Fruit fly (Drosophila melanogaster) whole organism, embryonic: ENCODE results near the gene Fign.

Experiments used
- Antp ChIP-seq: fragments of 200-800 bp; sonication (Bioruptor generic); optimal IDR thresholded peaks from 3 replicates; lab custom pipeline; 2016; ENCODE audit warnings: missing biosample characterization, missing genetic modification characterization
- B-H2 ChIP-seq: fragments of 200-800 bp; sonication (Bioruptor generic); optimal IDR thresholded peaks from 2 replicates; lab custom pipeline; 2018; ENCODE audit warnings: missing biosample characterization, mild to moderate bottlenecking, missing genetic modification characterization
- CG10147 ChIP-seq: fragments of 200-800 bp; sonication (Bioruptor generic); optimal IDR thresholded peaks from 2 replicates; lab custom pipeline; 2019; ENCODE audit warnings: missing biosample characterization, mild to moderate bottlenecking, missing genetic modification characterization, moderate library complexity
- CG1024 ChIP-seq: fragments of 200-800 bp; sonication (Bioruptor generic); IDR thresholded peaks from 2 replicates; pipeline ENCODE4 v1.3.6; 2022; ENCODE audit warnings: missing biosample characterization, missing genetic modification characterization
- CG11093 ChIP-seq: fragments of 200-800 bp; sonication (Bioruptor generic); IDR thresholded peaks from 3 replicates; pipeline ENCODE4 v1.3.6; 2022; ENCODE audit warnings: missing biosample characterization, missing genetic modification characterization
- CG11456 ChIP-seq: fragments of 200-800 bp; sonication (Bioruptor generic); IDR thresholded peaks from 3 replicates; pipeline ENCODE4 v1.3.6; 2022; ENCODE audit warnings: missing biosample characterization, missing genetic modification characterization
- CG12299 ChIP-seq: fragments of 200-800 bp; sonication (Bioruptor generic); optimal IDR thresholded peaks from 2 replicates; lab custom pipeline; 2018; ENCODE audit warnings: missing biosample characterization, mild to moderate bottlenecking, missing genetic modification characterization
- CG12391 ChIP-seq: fragments of 200-800 bp; sonication (Bioruptor generic); optimal IDR thresholded peaks from 3 replicates; lab custom pipeline; 2018; ENCODE audit warnings: missing biosample characterization, mild to moderate bottlenecking, missing genetic modification characterization, moderate library complexity
- CG14441 ChIP-seq: fragments of 200-800 bp; sonication (Bioruptor generic); IDR thresholded peaks from 2 replicates; pipeline ENCODE4 v1.3.6; 2022; ENCODE audit warnings: missing biosample characterization, missing genetic modification characterization
- CG15269 ChIP-seq: fragments of 200-800 bp; sonication (Bioruptor generic); optimal IDR thresholded peaks from 2 replicates; lab custom pipeline; 2018; ENCODE audit warnings: missing biosample characterization, mild to moderate bottlenecking, missing genetic modification characterization, moderate library complexity
- CG1647 ChIP-seq: fragments of 200-800 bp; sonication (Bioruptor generic); optimal IDR thresholded peaks from 3 replicates; lab custom pipeline; 2016; ENCODE audit warnings: missing biosample characterization, missing genetic modification characterization
- CG16779 ChIP-seq: fragments of 200-800 bp; sonication (Bioruptor generic); IDR thresholded peaks from 2 replicates; pipeline ENCODE4 v1.3.6; 2022; ENCODE audit warnings: missing biosample characterization, missing genetic modification characterization
- CG17568 ChIP-seq: fragments of 200-800 bp; sonication (Bioruptor generic); optimal IDR thresholded peaks from 2 replicates; lab custom pipeline; 2018; ENCODE audit warnings: missing biosample characterization, mild to moderate bottlenecking, missing genetic modification characterization, moderate library complexity
- CG17612 ChIP-seq: fragments of 200-800 bp; sonication (Bioruptor generic); IDR thresholded peaks from 2 replicates; pipeline ENCODE4 v1.3.6; 2022; ENCODE audit warnings: missing biosample characterization, missing genetic modification characterization
- CG18262 ChIP-seq: fragments of 200-800 bp; optimal IDR thresholded peaks from 3 replicates; lab custom pipeline; 2019; ENCODE audit warnings: missing biosample characterization, mild to moderate bottlenecking, missing genetic modification characterization, moderate library complexity
- CG31388 ChIP-seq: fragments of 200-800 bp; sonication (Bioruptor generic); optimal IDR thresholded peaks from 2 replicates; lab custom pipeline; 2016; ENCODE audit warnings: missing biosample characterization, missing genetic modification characterization
- CG32767 ChIP-seq: fragments of 200-800 bp; sonication (Bioruptor generic); IDR thresholded peaks from 2 replicates; pipeline ENCODE4 v1.3.6; 2022; ENCODE audit warnings: missing biosample characterization, missing genetic modification characterization
- CG3281 ChIP-seq: fragments of 200-800 bp; sonication (Bioruptor generic); optimal IDR thresholded peaks from 3 replicates; lab custom pipeline; 2017; ENCODE audit warnings: missing biosample characterization, mild to moderate bottlenecking, missing genetic modification characterization
- CG3847 ChIP-seq: fragments of 200-800 bp; sonication (Bioruptor generic); IDR thresholded peaks from 2 replicates; pipeline ENCODE4 v1.3.6; 2022; ENCODE audit warnings: missing biosample characterization, missing genetic modification characterization
- CG4617 ChIP-seq: fragments of 200-800 bp; sonication (Bioruptor generic); optimal IDR thresholded peaks from 3 replicates; lab custom pipeline; 2016; ENCODE audit warnings: missing biosample characterization, missing genetic modification characterization, borderline replicate concordance
- CG4707 ChIP-seq: fragments of 200-800 bp; sonication (Bioruptor generic); optimal IDR thresholded peaks from 2 replicates; lab custom pipeline; 2018; ENCODE audit warnings: missing biosample characterization, mild to moderate bottlenecking, missing genetic modification characterization, moderate library complexity
- CG5180 ChIP-seq: fragments of 200-800 bp; sonication (Bioruptor generic); optimal IDR thresholded peaks from 3 replicates; lab custom pipeline; 2017; ENCODE audit warnings: missing biosample characterization, missing genetic modification characterization, mild to moderate bottlenecking, moderate library complexity, missing genetic modification reagents
- CG5245 ChIP-seq: fragments of 200-800 bp; sonication (Bioruptor generic); optimal IDR thresholded peaks from 3 replicates; lab custom pipeline; 2016; ENCODE audit warnings: missing biosample characterization, missing genetic modification characterization
- CG7786 ChIP-seq: fragments of 200-800 bp; sonication (Bioruptor generic); optimal IDR thresholded peaks from 2 replicates; lab custom pipeline; 2016; ENCODE audit warnings: missing biosample characterization, missing genetic modification characterization
- CG8388 ChIP-seq: fragments of 200-800 bp; sonication (Bioruptor generic); optimal IDR thresholded peaks from 2 replicates; lab custom pipeline; 2019; ENCODE audit warnings: missing biosample characterization, mild to moderate bottlenecking, missing genetic modification characterization, moderate library complexity
- CG9932 ChIP-seq: fragments of 200-800 bp; sonication (Bioruptor generic); IDR thresholded peaks from 2 replicates; pipeline ENCODE4 v1.3.6; 2022; ENCODE audit warnings: missing biosample characterization, missing genetic modification characterization
- Drgx ChIP-seq: fragments of 200-800 bp; sonication (Bioruptor generic); IDR thresholded peaks from 2 replicates; pipeline ENCODE4 v1.3.6; 2022; ENCODE audit warnings: missing biosample characterization, missing genetic modification characterization
- HHEX ChIP-seq: fragments of 200-800 bp; sonication (Bioruptor generic); optimal IDR thresholded peaks from 3 replicates; lab custom pipeline; 2017; ENCODE audit warnings: missing biosample characterization, mild to moderate bottlenecking, missing genetic modification characterization, missing genetic modification reagents
- Hr78 ChIP-seq, 2 experiments: fragments of 200-800 bp in 1 of 2; fragments of >200 bp in 1 of 2; sonication (Bioruptor generic) in 1 of 2; optimal IDR thresholded peaks; 2 replicates each; lab custom pipeline; 2017 to 2019; ENCODE audit warnings: missing biosample characterization in 2 of 2, missing genetic modification characterization in 2 of 2, mild to moderate bottlenecking in 1 of 2, moderate library complexity in 1 of 2
- Mes4 ChIP-seq: fragments of 200-800 bp; sonication (Bioruptor generic); optimal IDR thresholded peaks from 2 replicates; lab custom pipeline; 2016; ENCODE audit warnings: missing biosample characterization, missing genetic modification characterization
- NC2α ChIP-seq: fragments of 200-800 bp; sonication (Bioruptor generic); optimal IDR thresholded peaks from 2 replicates; lab custom pipeline; 2016; ENCODE audit warnings: missing biosample characterization, missing genetic modification characterization
- Rx ChIP-seq: fragments of 200-800 bp; sonication (Bioruptor generic); IDR thresholded peaks from 2 replicates; pipeline ENCODE4 v1.3.6; 2022; ENCODE audit warnings: missing biosample characterization, missing genetic modification characterization
- Trl ChIP-seq, 3 experiments: fragments of >200 bp in 2 of 3; fragments of 200-800 bp in 1 of 3; sonication (Bioruptor generic) in 1 of 3; optimal IDR thresholded peaks; 2 replicates in 1 of 3; 3 replicates in 2 of 3; lab custom pipeline; 2016 to 2017; ENCODE audit warnings: missing biosample characterization in 1 of 3, missing genetic modification characterization in 1 of 3
- bab2 ChIP-seq: fragments of 200-800 bp; sonication (Bioruptor generic); optimal IDR thresholded peaks from 2 replicates; lab custom pipeline; 2016; ENCODE audit warnings: missing biosample characterization, missing genetic modification characterization
- bbx ChIP-seq: fragments of 200-800 bp; sonication (Bioruptor generic); IDR thresholded peaks from 2 replicates; pipeline ENCODE4 v1.3.6; 2022; ENCODE audit warnings: missing biosample characterization, missing genetic modification characterization; ENCODE audit not compliant: partially characterized antibody
- bcd ChIP-seq: fragments of 200-800 bp; sonication (Bioruptor generic); optimal IDR thresholded peaks from 2 replicates; lab custom pipeline; 2017; ENCODE audit warnings: missing biosample characterization, mild to moderate bottlenecking, missing genetic modification characterization
- cato ChIP-seq: fragments of 200-800 bp; sonication (Bioruptor generic); optimal IDR thresholded peaks from 2 replicates; lab custom pipeline; 2016; ENCODE audit warnings: missing biosample characterization, missing genetic modification characterization, borderline replicate concordance
- crc ChIP-seq: fragments of 200-800 bp; sonication (Bioruptor generic); optimal IDR thresholded peaks from 2 replicates; lab custom pipeline; 2016; ENCODE audit warnings: missing biosample characterization, missing genetic modification characterization
- dmrt11E ChIP-seq: fragments of 200-800 bp; sonication (Bioruptor generic); optimal IDR thresholded peaks from 3 replicates; lab custom pipeline; 2018; ENCODE audit warnings: missing biosample characterization, mild to moderate bottlenecking, missing genetic modification characterization, moderate library complexity
- ewg ChIP-seq: fragments of 200-800 bp; sonication (Bioruptor generic); optimal IDR thresholded peaks from 3 replicates; lab custom pipeline; 2017; ENCODE audit warnings: mild to moderate bottlenecking, missing biosample characterization, missing genetic modification reagents, missing genetic modification characterization
- grn ChIP-seq: fragments of 200-800 bp; sonication (Bioruptor generic); optimal IDR thresholded peaks from 3 replicates; lab custom pipeline; 2017; ENCODE audit warnings: missing biosample characterization, missing genetic modification characterization
- gsb-n ChIP-seq: fragments of 200-800 bp; sonication (Bioruptor generic); optimal IDR thresholded peaks from 3 replicates; lab custom pipeline; 2018; ENCODE audit warnings: missing biosample characterization, mild to moderate bottlenecking, missing genetic modification characterization
- ham ChIP-seq: fragments of 200-800 bp; sonication (Bioruptor generic); IDR thresholded peaks from 2 replicates; pipeline ENCODE4 v1.3.6; 2022; ENCODE audit warnings: missing biosample characterization, missing genetic modification characterization
- mirr ChIP-seq: fragments of 200-800 bp; sonication (Bioruptor generic); optimal IDR thresholded peaks from 3 replicates; lab custom pipeline; 2018; ENCODE audit warnings: missing biosample characterization, mild to moderate bottlenecking, missing genetic modification characterization
- oc ChIP-seq: fragments of 200-800 bp; sonication (Bioruptor generic); optimal IDR thresholded peaks from 2 replicates; lab custom pipeline; 2018; ENCODE audit warnings: missing biosample characterization, mild to moderate bottlenecking, missing genetic modification characterization, moderate library complexity
- odd ChIP-seq: fragments of 200-800 bp; sonication (Bioruptor generic); optimal IDR thresholded peaks from 2 replicates; lab custom pipeline; 2017; ENCODE audit warnings: missing biosample characterization, mild to moderate bottlenecking, missing genetic modification characterization
- tll ChIP-seq, 2 experiments: fragments of 200-800 bp in 1 of 2; fragments of >200 bp in 1 of 2; sonication (Bioruptor generic) in 1 of 2; optimal IDR thresholded peaks; 2 replicates each; lab custom pipeline; 2017 to 2019; ENCODE audit warnings: missing biosample characterization in 2 of 2, missing genetic modification characterization in 2 of 2, mild to moderate bottlenecking in 1 of 2, moderate library complexity in 1 of 2
- zen2 ChIP-seq: fragments of 200-800 bp; sonication (Bioruptor generic); IDR thresholded peaks from 3 replicates; pipeline ENCODE4 v1.3.6; 2022; ENCODE audit warnings: missing biosample characterization, missing genetic modification characterization; ENCODE audit not compliant: partially characterized antibody

The Fign gene

DNA sequence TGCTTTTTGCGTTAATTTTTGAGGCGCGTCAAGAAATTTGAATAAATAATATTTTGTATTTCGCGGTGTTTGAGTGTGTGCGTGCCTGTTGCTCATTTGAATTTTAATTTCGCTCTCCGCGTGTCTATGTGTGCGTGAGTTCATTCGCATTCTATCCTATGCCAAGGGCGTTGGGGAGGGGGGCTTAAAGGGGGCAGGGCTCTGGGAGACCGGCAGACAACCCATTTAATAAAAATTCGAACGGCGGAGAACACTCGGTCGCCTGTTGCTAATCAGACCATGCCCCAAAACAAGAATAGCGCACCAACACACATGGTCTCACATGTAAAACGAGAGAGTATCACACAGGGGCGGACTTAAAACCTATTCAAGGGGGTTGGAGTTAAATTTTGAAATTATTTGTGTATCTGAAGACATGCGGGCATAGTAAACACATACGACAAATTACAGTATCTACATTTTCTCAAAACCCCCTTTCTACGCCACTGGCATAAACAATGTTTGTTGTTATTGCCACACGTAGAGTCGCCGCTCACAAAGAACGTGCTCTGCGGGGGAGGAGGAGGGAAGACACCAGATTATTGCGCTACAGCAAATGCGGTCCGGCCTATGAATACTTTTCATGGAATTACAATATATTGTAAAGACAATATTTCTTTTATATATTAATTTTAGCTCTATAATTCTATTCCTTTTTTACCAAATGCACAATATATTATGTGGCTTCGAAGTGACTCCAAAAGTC is 17.7 kb downstream of the Fign start (continued):
- TF ChIP-seq cato (GFP tag; lab: Kevin White, UChicago) = peak; percentile 99
- TF ChIP-seq CG17568 (GFP tag; lab: Kevin White, UChicago) = peak; percentile 99
- TF ChIP-seq gsb-n (tag; lab: Kevin White, UChicago) = peak; percentile 99
- TF ChIP-seq tll (GFP tag; optimal IDR thresholded peaks at IDR 0.05; lab: Kevin White, UChicago) = peak in 1 of 2 experiments; percentile 90
- TF ChIP-seq CG3847 (GFP tag; lab: Robert Waterston, UW) = peak; percentile 100
- peak; percentile 99 for TF ChIP-seq CG5245
- TF ChIP-seq CG4707 (GFP tag; lab: Kevin White, UChicago) = peak; percentile 97
- peak; percentile 100 for TF ChIP-seq mirr (GFP tag; lab: Kevin White, UChicago)
- TF ChIP-seq CG17612 (GFP tag; lab: Robert Waterston, UW) = peak; percentile 99
- peak; percentile 100 for TF ChIP-seq odd (GFP tag; lab: Kevin White, UChicago)
- peak; percentile 100 for TF ChIP-seq CG12391
- peak; percentile 100 for TF ChIP-seq B-H2 (GFP tag; lab: Kevin White, UChicago)
- TF ChIP-seq CG8388 (GFP tag; lab: Kevin White, UChicago) = peak; percentile 99
- TF ChIP-seq CG1024 (GFP tag; lab: Robert Waterston, UW) = peak; percentile 95
- peak; percentile 99 for TF ChIP-seq ewg (GFP tag; lab: Kevin White, UChicago)
- TF ChIP-seq CG1647 = peak; percentile 99
- peak; percentile 100 for TF ChIP-seq CG11456
- TF ChIP-seq CG10147 (GFP tag; lab: Kevin White, UChicago) = peak; percentile 98
- peak; percentile 99 for TF ChIP-seq ham
- TF ChIP-seq CG15269 = peak; percentile 100
- peak; percentile 99 for TF ChIP-seq CG12299 (tag; lab: Kevin White, UChicago)
- peak; percentile 99 for TF ChIP-seq Mes4 (GFP tag; lab: Kevin White, UChicago)
- peak; percentile 99 for TF ChIP-seq NC2α (GFP tag; lab: Kevin White, UChicago)
- TF ChIP-seq oc = peak; percentile 99
- peak; percentile 99 for TF ChIP-seq CG31388 (GFP tag; lab: Kevin White, UChicago)
- peak; percentile 100 for TF ChIP-seq CG4617
- TF ChIP-seq CG32767 (GFP tag; lab: Robert Waterston, UW) = peak; percentile 99
- peak; percentile 100 for TF ChIP-seq CG3281 (GFP tag; lab: Kevin White, UChicago)
- TF ChIP-seq CG7786 (GFP tag; lab: Kevin White, UChicago) = peak; percentile 100
- peak; percentile 99 for TF ChIP-seq CG16779 (GFP tag; lab: Robert Waterston, UW)
- TF ChIP-seq CG9932 (GFP tag; lab: Robert Waterston, UW) = peak; percentile 100
- peak; percentile 100 for TF ChIP-seq bcd (GFP tag; lab: Kevin White, UChicago)
- peak; percentile 98 for TF ChIP-seq Rx
- peak; percentile 99 for TF ChIP-seq CG14441
- peak; percentile 94 for TF ChIP-seq CG5180
- TF ChIP-seq Trl (optimal IDR thresholded peaks at IDR 0.05; lab: Kevin White, UChicago) = peak; percentile 21 to 70
- peak; percentile 100 for TF ChIP-seq Trl (GFP tag; optimal IDR thresholded peaks at IDR 0.05; lab: Kevin White, UChicago)
- TF ChIP-seq dmrt11E (tag; lab: Kevin White, UChicago) = peak; percentile 99
- no peak for TF ChIP-seq bbx (GFP tag; lab: Robert Waterston, UW)
- peak; percentile 100 for TF ChIP-seq Antp (GFP tag; lab: Kevin White, UChicago)
- peak; percentile 99 for TF ChIP-seq CG11093 (GFP tag; lab: Robert Waterston, UW)
- peak; percentile 100 for TF ChIP-seq HHEX
- peak; percentile 99 for TF ChIP-seq crc (GFP tag; lab: Kevin White, UChicago)
- TF ChIP-seq Hr78 (GFP tag; optimal IDR thresholded peaks at IDR 0.05; lab: Kevin White, UChicago) = peak in 1 of 2 experiments; percentile 94
- TF ChIP-seq zen2 (GFP tag; lab: Robert Waterston, UW) = no peak
- peak; percentile 99 for TF ChIP-seq CG18262 (tag; lab: Kevin White, UChicago)
- TF ChIP-seq grn (GFP tag; lab: Kevin White, UChicago) = peak; percentile 94
- peak; percentile 100 for TF ChIP-seq bab2 (GFP tag; lab: Kevin White, UChicago)
- peak; percentile 99 for TF ChIP-seq Drgx (GFP tag; lab: Robert Waterston, UW)
